Fruit fly (Drosophila melanogaster) whole organism, embryonic: ENCODE measurements around the gene Vajk1.

ENCODE experiments used
- Atf6 ChIP-seq: fragments of 200-800 bp; sonication (Bioruptor generic); IDR thresholded peaks from 2 replicates; pipeline ENCODE4 v1.3.6; 2022; ENCODE audit warnings: missing biosample characterization, missing genetic modification characterization
- Bgb ChIP-seq: fragments of 200-800 bp; sonication (Bioruptor generic); IDR thresholded peaks from 2 replicates; pipeline ENCODE4 v1.3.6; 2022; ENCODE audit warnings: missing biosample characterization, missing genetic modification characterization; ENCODE audit not compliant: partially characterized antibody
- CG10366 ChIP-seq: fragments of 200-800 bp; sonication (Bioruptor generic); IDR thresholded peaks from 2 replicates; pipeline ENCODE4 v1.3.6; 2022; ENCODE audit warnings: missing biosample characterization, missing genetic modification characterization
- CG10959 ChIP-seq: fragments of 200-800 bp; sonication (Bioruptor generic); IDR thresholded peaks from 2 replicates; pipeline ENCODE4 v1.3.6; 2022; ENCODE audit warnings: missing biosample characterization, missing genetic modification characterization
- CG12391 ChIP-seq: fragments of 200-800 bp; sonication (Bioruptor generic); optimal IDR thresholded peaks from 3 replicates; lab custom pipeline; 2018; ENCODE audit warnings: missing biosample characterization, mild to moderate bottlenecking, missing genetic modification characterization, moderate library complexity
- CG12942 ChIP-seq: fragments of 200-800 bp; sonication (Bioruptor generic); optimal IDR thresholded peaks from 3 replicates; lab custom pipeline; 2016; ENCODE audit warnings: missing biosample characterization, missing genetic modification characterization
- CG3065 ChIP-seq: fragments of 200-800 bp; sonication (Bioruptor generic); optimal IDR thresholded peaks from 2 replicates; lab custom pipeline; 2016; ENCODE audit warnings: missing biosample characterization, missing genetic modification characterization
- CG32532 ChIP-seq: fragments of 200-800 bp; sonication (Bioruptor generic); IDR thresholded peaks from 2 replicates; pipeline ENCODE4 v1.3.6; 2022; ENCODE audit warnings: missing biosample characterization, missing genetic modification characterization
- CG3281 ChIP-seq: fragments of 200-800 bp; sonication (Bioruptor generic); optimal IDR thresholded peaks from 3 replicates; lab custom pipeline; 2017; ENCODE audit warnings: missing biosample characterization, mild to moderate bottlenecking, missing genetic modification characterization
- CG34422 ChIP-seq: fragments of 200-800 bp; sonication (Bioruptor generic); IDR thresholded peaks from 3 replicates; pipeline ENCODE4 v1.3.6; 2022; ENCODE audit warnings: missing biosample characterization, missing genetic modification characterization
- CG3726 ChIP-seq: fragments of 200-800 bp; sonication (Bioruptor generic); IDR thresholded peaks from 3 replicates; pipeline ENCODE4, ENCODE4 v1.3.6; 2022; ENCODE audit warnings: missing biosample characterization, missing genetic modification characterization
- CG4730 ChIP-seq: fragments of 200-800 bp; sonication (Bioruptor generic); IDR thresholded peaks from 2 replicates; pipeline ENCODE4 v1.3.6; 2022; ENCODE audit warnings: missing biosample characterization, missing genetic modification characterization
- CG4854 ChIP-seq: fragments of 200-800 bp; sonication (Bioruptor generic); optimal IDR thresholded peaks from 2 replicates; lab custom pipeline; 2016; ENCODE audit warnings: missing biosample characterization, missing genetic modification characterization, inconsistent platforms
- CG6175 ChIP-seq: fragments of 200-800 bp; sonication (Bioruptor generic); IDR thresholded peaks from 3 replicates; pipeline ENCODE4 v1.3.6; 2022; ENCODE audit warnings: missing biosample characterization, missing genetic modification characterization
- CG6683 ChIP-seq: fragments of 200-800 bp; sonication (Bioruptor generic); optimal IDR thresholded peaks from 2 replicates; lab custom pipeline; 2017; ENCODE audit warnings: missing biosample characterization, mild to moderate bottlenecking, missing genetic modification characterization, missing genetic modification reagents
- CG7357 ChIP-seq: fragments of 200-800 bp; sonication (Bioruptor generic); IDR thresholded peaks from 3 replicates; pipeline ENCODE4 v1.3.6; 2022; ENCODE audit warnings: missing biosample characterization, missing genetic modification characterization
- CG8281 ChIP-seq: fragments of 200-800 bp; sonication (Bioruptor generic); optimal IDR thresholded peaks from 2 replicates; lab custom pipeline; 2018; ENCODE audit warnings: missing biosample characterization, mild to moderate bottlenecking, missing genetic modification characterization, moderate library complexity
- CG9215 ChIP-seq: fragments of 200-800 bp; sonication (Bioruptor generic); IDR thresholded peaks from 2 replicates; pipeline ENCODE4 v1.3.6; 2022; ENCODE audit warnings: missing biosample characterization, missing genetic modification characterization
- CG9727 ChIP-seq: fragments of 200-800 bp; sonication (Bioruptor generic); optimal IDR thresholded peaks from 3 replicates; lab custom pipeline; 2017; ENCODE audit warnings: missing biosample characterization, mild to moderate bottlenecking, missing genetic modification characterization
- H15 ChIP-seq: fragments of 200-800 bp; sonication (Bioruptor generic); IDR thresholded peaks from 3 replicates; pipeline ENCODE4 v1.3.6; 2022; ENCODE audit warnings: missing biosample characterization, missing genetic modification characterization
- HmgZ ChIP-seq: fragments of 200-800 bp; sonication (Bioruptor generic); optimal IDR thresholded peaks from 2 replicates; lab custom pipeline; 2018; ENCODE audit warnings: missing biosample characterization, mild to moderate bottlenecking, missing genetic modification characterization
- Hmx ChIP-seq: fragments of 200-800 bp; sonication (Bioruptor generic); optimal IDR thresholded peaks from 2 replicates; lab custom pipeline; 2016; ENCODE audit warnings: missing biosample characterization, missing genetic modification characterization
- MBD-R2 ChIP-seq: fragments of 200-800 bp; sonication (Bioruptor generic); IDR thresholded peaks from 2 replicates; pipeline ENCODE4 v1.3.6; 2022; ENCODE audit warnings: missing biosample characterization, missing genetic modification characterization
- MESR4 ChIP-seq: fragments of 200-800 bp; sonication (Bioruptor generic); optimal IDR thresholded peaks from 2 replicates; lab custom pipeline; 2018; ENCODE audit warnings: missing biosample characterization, mild to moderate bottlenecking, missing genetic modification characterization, moderate library complexity
- Nf-YA ChIP-seq: fragments of 200-800 bp; sonication (Bioruptor generic); IDR thresholded peaks from 2 replicates; pipeline ENCODE4 v1.3.6; 2022; ENCODE audit warnings: missing biosample characterization, missing genetic modification characterization
- Nf-YB ChIP-seq: fragments of 200-800 bp; sonication (Bioruptor generic); optimal IDR thresholded peaks from 3 replicates; lab custom pipeline; 2019; ENCODE audit warnings: missing biosample characterization, mild to moderate bottlenecking, missing genetic modification characterization, moderate library complexity
- Rfx ChIP-seq: fragments of 200-800 bp; sonication (Bioruptor generic); IDR thresholded peaks from 2 replicates; pipeline ENCODE4 v1.3.6; 2022; ENCODE audit warnings: missing biosample characterization, missing genetic modification characterization
- Side ChIP-seq: fragments of 200-800 bp; sonication (Bioruptor generic); optimal IDR thresholded peaks from 2 replicates; lab custom pipeline; 2016; ENCODE audit warnings: missing biosample characterization, missing genetic modification characterization
- Stat92E ChIP-seq, 3 experiments: fragments of >200 bp in 2 of 3; fragments of 200-800 bp in 1 of 3; sonication (Bioruptor generic) in 1 of 3; optimal IDR thresholded peaks; 2 replicates each; lab custom pipeline; 2017 to 2019; ENCODE audit warnings: missing biosample characterization in 3 of 3, missing genetic modification characterization in 3 of 3, mild to moderate bottlenecking in 1 of 3, moderate library complexity in 1 of 3
- Tbp ChIP-seq: fragments of >200 bp; optimal IDR thresholded peaks from 2 replicates; lab custom pipeline; 2018; ENCODE audit warnings: missing biosample characterization, missing genetic modification characterization
- Xbp1 ChIP-seq: fragments of 200-800 bp; sonication (Bioruptor generic); optimal IDR thresholded peaks from 3 replicates; lab custom pipeline; 2016; ENCODE audit warnings: missing biosample characterization, mild to moderate bottlenecking, missing genetic modification characterization
- ash1 ChIP-seq: fragments of 200-800 bp; sonication (Bioruptor generic); optimal IDR thresholded peaks from 2 replicates; lab custom pipeline; 2018; ENCODE audit warnings: missing biosample characterization, mild to moderate bottlenecking, missing genetic modification characterization
- chif ChIP-seq, 2 experiments: fragments of 200-800 bp; sonication (Bioruptor generic); optimal IDR thresholded peaks; 3 replicates each; lab custom pipeline; 2016; ENCODE audit warnings: missing biosample characterization in 2 of 2, missing genetic modification characterization in 2 of 2
- chinmo ChIP-seq: fragments of 200-800 bp; sonication (Bioruptor generic); IDR thresholded peaks from 4 replicates; pipeline ENCODE4 v1.3.6; 2022; ENCODE audit warnings: missing biosample characterization, missing genetic modification characterization; ENCODE audit not compliant: partially characterized antibody
- ci ChIP-seq: fragments of 200-800 bp; sonication (Bioruptor generic); IDR thresholded peaks from 3 replicates; pipeline ENCODE4 v1.3.6; 2022; ENCODE audit warnings: missing biosample characterization, missing genetic modification characterization
- dan ChIP-seq: fragments of 200-800 bp; sonication (Bioruptor generic); IDR thresholded peaks from 2 replicates; pipeline ENCODE4 v1.3.6; 2022; ENCODE audit warnings: missing biosample characterization, missing genetic modification characterization
- gcm ChIP-seq: fragments of 200-800 bp; sonication (Bioruptor generic); optimal IDR thresholded peaks from 2 replicates; lab custom pipeline; 2019; ENCODE audit warnings: missing biosample characterization, mild to moderate bottlenecking, missing genetic modification characterization, moderate library complexity
- gsb-n ChIP-seq: fragments of 200-800 bp; sonication (Bioruptor generic); optimal IDR thresholded peaks from 3 replicates; lab custom pipeline; 2018; ENCODE audit warnings: missing biosample characterization, mild to moderate bottlenecking, missing genetic modification characterization
- h ChIP-seq: fragments of >200 bp; optimal IDR thresholded peaks from 2 replicates; lab custom pipeline; 2017
- kah ChIP-seq: fragments of 200-800 bp; sonication (Bioruptor generic); optimal IDR thresholded peaks from 2 replicates; lab custom pipeline; 2018; ENCODE audit warnings: missing biosample characterization, mild to moderate bottlenecking, missing genetic modification characterization
- luna ChIP-seq: fragments of 200-800 bp; sonication (Bioruptor generic); optimal IDR thresholded peaks from 2 replicates; lab custom pipeline; 2016; ENCODE audit warnings: missing biosample characterization, missing genetic modification characterization
- nom ChIP-seq: fragments of 200-800 bp; sonication (Bioruptor generic); optimal IDR thresholded peaks from 2 replicates; lab custom pipeline; 2017; ENCODE audit warnings: missing biosample characterization, missing genetic modification characterization, mild to moderate bottlenecking, moderate library complexity, missing genetic modification reagents
- oc ChIP-seq: fragments of 200-800 bp; sonication (Bioruptor generic); optimal IDR thresholded peaks from 2 replicates; lab custom pipeline; 2018; ENCODE audit warnings: missing biosample characterization, mild to moderate bottlenecking, missing genetic modification characterization, moderate library complexity
- ranshi ChIP-seq: fragments of 200-800 bp; sonication (Bioruptor generic); IDR thresholded peaks from 2 replicates; pipeline ENCODE4 v1.3.6; 2022; ENCODE audit warnings: missing biosample characterization, missing genetic modification characterization
- seq ChIP-seq: fragments of 200-800 bp; sonication (Bioruptor generic); IDR thresholded peaks from 2 replicates; pipeline ENCODE4 v1.3.6; 2022; ENCODE audit warnings: missing biosample characterization, missing genetic modification characterization
- stc ChIP-seq: fragments of 200-800 bp; sonication (Bioruptor generic); IDR thresholded peaks from 2 replicates; pipeline ENCODE4 v1.3.6; 2022; ENCODE audit warnings: missing biosample characterization, missing genetic modification characterization
- tio ChIP-seq: fragments of 200-800 bp; sonication (Bioruptor generic); optimal IDR thresholded peaks from 2 replicates; lab custom pipeline; 2017; ENCODE audit warnings: missing biosample characterization, missing genetic modification characterization, inconsistent platforms
- tll ChIP-seq, 2 experiments: fragments of 200-800 bp in 1 of 2; fragments of >200 bp in 1 of 2; sonication (Bioruptor generic) in 1 of 2; optimal IDR thresholded peaks; 2 replicates each; lab custom pipeline; 2017 to 2019; ENCODE audit warnings: missing biosample characterization in 2 of 2, missing genetic modification characterization in 2 of 2, mild to moderate bottlenecking in 1 of 2, moderate library complexity in 1 of 2
- vnd ChIP-seq: fragments of 200-800 bp; sonication (Bioruptor generic); IDR thresholded peaks from 3 replicates; pipeline ENCODE4 v1.3.6; 2022; ENCODE audit warnings: missing biosample characterization, missing genetic modification characterization; ENCODE audit not compliant: partially characterized antibody
- zen2 ChIP-seq: fragments of 200-800 bp; sonication (Bioruptor generic); IDR thresholded peaks from 3 replicates; pipeline ENCODE4 v1.3.6; 2022; ENCODE audit warnings: missing biosample characterization, missing genetic modification characterization; ENCODE audit not compliant: partially characterized antibody

Gene Vajk1

DNA sequence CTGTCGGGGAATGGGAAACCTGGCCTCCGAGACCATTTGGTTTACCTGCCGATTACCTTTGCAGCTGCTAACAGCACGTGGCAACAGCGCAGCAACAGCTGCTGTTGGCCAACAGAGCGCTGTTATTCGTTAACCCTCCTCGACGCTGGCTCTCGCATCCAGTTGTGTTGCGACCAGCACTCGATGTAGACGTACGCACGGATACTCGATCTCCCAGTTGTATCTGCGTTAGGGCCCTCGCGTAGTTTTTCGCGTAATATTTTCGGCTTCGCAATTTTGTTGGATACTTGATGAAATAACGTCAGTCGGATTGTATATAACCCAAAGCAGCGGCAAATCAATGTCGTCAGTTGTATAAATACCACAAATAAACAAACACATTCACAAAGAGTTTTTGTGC lies 44.6 kb downstream of the Vajk1 start (continued):
- peak; percentile 46 for TF ChIP-seq oc (tag; lab: Kevin White, UChicago)
- no peak for TF ChIP-seq CG3065 (GFP tag; lab: Kevin White, UChicago)
- TF ChIP-seq CG6175 (GFP tag; lab: Robert Waterston, UW) = 0 out of 3 replicates have a peak, but pooled peaks have one; percentile 51
- peak; percentile 68; the same call in 1 of the 2 replicates for TF ChIP-seq seq
- no peak for TF ChIP-seq CG6683
- TF ChIP-seq h = no peak
- no peak for TF ChIP-seq Xbp1
- TF ChIP-seq Nf-YB (GFP tag; lab: Kevin White, UChicago) = no peak
- TF ChIP-seq CG3281 = peak; percentile 14
- no peak for TF ChIP-seq gsb-n (tag; lab: Kevin White, UChicago)
- peak; percentile 13; the same call in 1 of the 2 replicates for TF ChIP-seq MBD-R2 (GFP tag; lab: Robert Waterston, UW)
- TF ChIP-seq stc (GFP tag; lab: Robert Waterston, UW) = no peak; the same call in 1 of the 2 replicates
- TF ChIP-seq ci (GFP tag; lab: Robert Waterston, UW) = peak; percentile 85
- TF ChIP-seq CG9727 (GFP tag; lab: Kevin White, UChicago) = no peak
- no peak for TF ChIP-seq MESR4 (GFP tag; lab: Kevin White, UChicago)
- TF ChIP-seq kah = no peak
- TF ChIP-seq Tbp (GFP tag; lab: Kevin White, UChicago) = no peak
- no peak for TF ChIP-seq tll (GFP tag; optimal IDR thresholded peaks at IDR 0.05; lab: Kevin White, UChicago)
- TF ChIP-seq Nf-YA (GFP tag; lab: Robert Waterston, UW) = peak; percentile 38; the same call in 1 of the 2 replicates
- no peak for TF ChIP-seq tio (GFP tag; lab: Kevin White, UChicago)
- no peak for TF ChIP-seq CG12391
- peak; percentile 85; the same call in 3 of the 4 replicates for TF ChIP-seq chinmo (GFP tag; lab: Robert Waterston, UW)
- TF ChIP-seq zen2 (GFP tag; lab: Robert Waterston, UW) = peak; percentile 15; the same call in 1 of the 3 replicates
- no peak; the same call in 1 of the 2 replicates for TF ChIP-seq ranshi
- TF ChIP-seq CG32532 = 0 out of 2 replicates have a peak, but pooled peaks have one; percentile 18
- TF ChIP-seq Stat92E (GFP tag; optimal IDR thresholded peaks at IDR 0.05; lab: Kevin White, UChicago) = peak in 1 of 3 experiments; percentile 47
- no peak for TF ChIP-seq CG4730
- no peak for TF ChIP-seq HmgZ
- TF ChIP-seq CG10959 (GFP tag; lab: Robert Waterston, UW) = peak; percentile 46; the same call in 1 of the 2 replicates
- TF ChIP-seq CG34422 = peak; percentile 39; the same call in 1 of the 3 replicates
- peak; percentile 64 for TF ChIP-seq Atf6 (GFP tag; lab: Robert Waterston, UW)
- no peak for TF ChIP-seq luna (GFP tag; lab: Kevin White, UChicago)
- TF ChIP-seq CG4854 (GFP tag; lab: Kevin White, UChicago) = peak; percentile 52
- TF ChIP-seq Side (GFP tag; lab: Kevin White, UChicago) = peak; percentile 21
- peak; percentile 30 for TF ChIP-seq nom
- TF ChIP-seq H15 (GFP tag; lab: Robert Waterston, UW) = no peak
- 0 out of 3 replicates have a peak, but pooled peaks have one; percentile 12 for TF ChIP-seq CG7357 (GFP tag; lab: Robert Waterston, UW)
- TF ChIP-seq ash1 (GFP tag; lab: Kevin White, UChicago) = peak; percentile 58
- no peak for TF ChIP-seq CG3726 (GFP tag; lab: Robert Waterston, UW)
- no peak for TF ChIP-seq CG12942 (GFP tag; lab: Kevin White, UChicago)
- no peak for TF ChIP-seq Hmx
- TF ChIP-seq CG10366 = no peak
- TF ChIP-seq Rfx (GFP tag; lab: Robert Waterston, UW) = peak; percentile 57; the same call in 1 of the 2 replicates
- no peak for TF ChIP-seq CG8281 (tag; lab: Kevin White, UChicago)
- TF ChIP-seq CG9215 = no peak
- peak in 1 of 2 experiments; percentile 24 for TF ChIP-seq chif (GFP tag; optimal IDR thresholded peaks at IDR 0.05; lab: Kevin White, UChicago)
- TF ChIP-seq vnd (GFP tag; lab: Robert Waterston, UW) = no peak
- peak; percentile 77; the same call in 1 of the 2 replicates for TF ChIP-seq Bgb (GFP tag; lab: Robert Waterston, UW)
- TF ChIP-seq gcm (GFP tag; lab: Kevin White, UChicago) = no peak
- no peak for TF ChIP-seq dan
